Fruit fly (Drosophila melanogaster) S2 (cell line): ENCODE data around the gene emb.

Experiments
- CG8478 ChIP-seq: fragments of >200 bp; optimal IDR thresholded peaks from 2 replicates; lab custom pipeline; 2018
- CTCF ChIP-seq, 2 experiments: fragments of >200 bp; optimal IDR thresholded peaks; 2 replicates each; lab custom pipeline; 2018

DNA sequence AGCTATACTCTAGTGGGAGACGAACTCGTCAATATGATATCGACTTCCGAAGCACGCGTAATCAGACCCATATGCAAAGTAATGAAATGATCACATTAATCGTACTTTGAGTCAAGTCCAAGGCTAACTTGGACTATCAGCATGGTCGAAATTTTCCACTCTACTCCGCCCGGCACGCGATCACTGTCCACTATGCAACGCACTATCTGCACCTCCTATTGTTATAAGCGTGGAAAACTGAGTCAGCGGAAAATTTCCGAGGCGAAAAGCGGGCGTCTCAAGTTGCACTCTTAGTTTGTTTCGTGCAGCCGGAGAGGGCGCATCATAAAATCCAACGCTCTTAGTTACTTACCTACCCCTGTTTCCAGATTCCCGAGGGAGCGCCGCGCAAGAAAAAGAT, 17.5 kb upstream of the emb start:
- TF ChIP-seq CG8478 (lab: Kevin White, UChicago), result no peak
- no peak for TF ChIP-seq CTCF (optimal IDR thresholded peaks at IDR 0.05; lab: Kevin White, UChicago)
